Fruit fly (Drosophila melanogaster) whole organism, embryonic: Measurements from ENCODE around the gene CG34461.

ENCODE experiments used
- Awh ChIP-seq: fragments of 200-800 bp; sonication (Bioruptor generic); IDR thresholded peaks from 2 replicates; pipeline ENCODE4, ENCODE4 v1.3.6; 2022; ENCODE audit warnings: missing biosample characterization, missing genetic modification characterization
- Bteb2 ChIP-seq: fragments of 200-800 bp; sonication (Bioruptor generic); optimal IDR thresholded peaks from 2 replicates; lab custom pipeline; 2016; ENCODE audit warnings: missing biosample characterization, missing genetic modification characterization
- CG10462 ChIP-seq: fragments of 200-800 bp; sonication (Bioruptor generic); optimal IDR thresholded peaks from 2 replicates; lab custom pipeline; 2016; ENCODE audit warnings: missing biosample characterization, missing genetic modification characterization
- CG11695 ChIP-seq: fragments of 200-800 bp; sonication (Bioruptor generic); IDR thresholded peaks from 3 replicates; pipeline ENCODE4 v1.3.6; 2022; ENCODE audit warnings: missing biosample characterization, missing genetic modification characterization
- CG12219 ChIP-seq: fragments of 200-800 bp; sonication (Bioruptor generic); optimal IDR thresholded peaks from 3 replicates; lab custom pipeline; 2018; ENCODE audit warnings: missing biosample characterization, mild to moderate bottlenecking, missing genetic modification characterization
- CG12391 ChIP-seq: fragments of 200-800 bp; sonication (Bioruptor generic); optimal IDR thresholded peaks from 3 replicates; lab custom pipeline; 2018; ENCODE audit warnings: missing biosample characterization, mild to moderate bottlenecking, missing genetic modification characterization, moderate library complexity
- CG12659 ChIP-seq: fragments of 200-800 bp; sonication (Bioruptor generic); optimal IDR thresholded peaks from 3 replicates; lab custom pipeline; 2017; ENCODE audit warnings: mild to moderate bottlenecking, missing biosample characterization, missing genetic modification reagents, missing genetic modification characterization
- CG14710 ChIP-seq: fragments of 200-800 bp; sonication (Bioruptor generic); optimal IDR thresholded peaks from 3 replicates; lab custom pipeline; 2019; ENCODE audit warnings: missing biosample characterization, mild to moderate bottlenecking, missing genetic modification characterization, moderate library complexity
- CG15601 ChIP-seq: fragments of 200-800 bp; sonication (Bioruptor generic); optimal IDR thresholded peaks from 3 replicates; lab custom pipeline; 2019; ENCODE audit warnings: missing biosample characterization, mild to moderate bottlenecking, missing genetic modification characterization, moderate library complexity
- CG16813 ChIP-seq: fragments of 200-800 bp; sonication (Bioruptor generic); IDR thresholded peaks from 3 replicates; pipeline ENCODE4 v1.3.6; 2022; ENCODE audit warnings: missing biosample characterization, missing genetic modification characterization; ENCODE audit not compliant: partially characterized antibody
- CG17829 ChIP-seq: fragments of 200-800 bp; optimal IDR thresholded peaks from 2 replicates; lab custom pipeline; 2019; ENCODE audit warnings: missing biosample characterization, mild to moderate bottlenecking, missing genetic modification characterization, moderate library complexity
- CG1792 ChIP-seq: fragments of 200-800 bp; sonication (Bioruptor generic); optimal IDR thresholded peaks from 2 replicates; lab custom pipeline; 2016; ENCODE audit warnings: missing biosample characterization, missing genetic modification characterization
- CG2116 ChIP-seq: fragments of 200-800 bp; sonication (Bioruptor generic); optimal IDR thresholded peaks from 3 replicates; lab custom pipeline; 2018; ENCODE audit warnings: missing biosample characterization, mild to moderate bottlenecking, missing genetic modification characterization
- CG2120 ChIP-seq: fragments of 200-800 bp; sonication (Bioruptor generic); optimal IDR thresholded peaks from 3 replicates; lab custom pipeline; 2016; ENCODE audit warnings: missing biosample characterization, missing genetic modification characterization
- CG31388 ChIP-seq: fragments of 200-800 bp; sonication (Bioruptor generic); optimal IDR thresholded peaks from 2 replicates; lab custom pipeline; 2016; ENCODE audit warnings: missing biosample characterization, missing genetic modification characterization
- CG42726 ChIP-seq: fragments of 200-800 bp; sonication (Bioruptor generic); IDR thresholded peaks from 2 replicates; pipeline ENCODE4 v1.3.6; 2022; ENCODE audit warnings: missing biosample characterization, missing genetic modification characterization; ENCODE audit not compliant: partially characterized antibody
- CG4617 ChIP-seq: fragments of 200-800 bp; sonication (Bioruptor generic); optimal IDR thresholded peaks from 3 replicates; lab custom pipeline; 2016; ENCODE audit warnings: missing biosample characterization, missing genetic modification characterization, borderline replicate concordance
- CG6175 ChIP-seq: fragments of 200-800 bp; sonication (Bioruptor generic); IDR thresholded peaks from 3 replicates; pipeline ENCODE4 v1.3.6; 2022; ENCODE audit warnings: missing biosample characterization, missing genetic modification characterization
- CG7372 ChIP-seq: fragments of 200-800 bp; sonication (Bioruptor generic); IDR thresholded peaks from 2 replicates; pipeline ENCODE4 v1.3.6; 2022; ENCODE audit warnings: missing biosample characterization, missing genetic modification characterization
- CG7745 ChIP-seq: fragments of 200-800 bp; sonication (Bioruptor generic); optimal IDR thresholded peaks from 2 replicates; lab custom pipeline; 2018; ENCODE audit warnings: missing biosample characterization, mild to moderate bottlenecking, missing genetic modification characterization, moderate library complexity
- CoRest ChIP-seq: fragments of 200-800 bp; sonication (Bioruptor generic); optimal IDR thresholded peaks from 3 replicates; lab custom pipeline; 2018; ENCODE audit warnings: missing biosample characterization, mild to moderate bottlenecking, missing genetic modification characterization, moderate library complexity
- Doc3 ChIP-seq: fragments of 200-800 bp; sonication (Bioruptor generic); IDR thresholded peaks from 3 replicates; pipeline ENCODE4 v1.3.6; 2022; ENCODE audit warnings: missing biosample characterization, missing genetic modification characterization; ENCODE audit not compliant: partially characterized antibody
- Dp ChIP-seq: fragments of 200-800 bp; sonication (Bioruptor generic); optimal IDR thresholded peaks from 2 replicates; lab custom pipeline; 2018; ENCODE audit warnings: missing biosample characterization, mild to moderate bottlenecking, missing genetic modification characterization, moderate library complexity
- Fer2 ChIP-seq: fragments of 200-800 bp; sonication (Bioruptor generic); optimal IDR thresholded peaks from 2 replicates; lab custom pipeline; 2018; ENCODE audit warnings: missing biosample characterization, mild to moderate bottlenecking, missing genetic modification characterization, moderate library complexity
- Hr78 ChIP-seq, 2 experiments: fragments of 200-800 bp in 1 of 2; fragments of >200 bp in 1 of 2; sonication (Bioruptor generic) in 1 of 2; optimal IDR thresholded peaks; 2 replicates each; lab custom pipeline; 2017 to 2019; ENCODE audit warnings: missing biosample characterization in 2 of 2, missing genetic modification characterization in 2 of 2, mild to moderate bottlenecking in 1 of 2, moderate library complexity in 1 of 2
- Med ChIP-seq: fragments of 200-800 bp; sonication (Bioruptor generic); peaks from one replicate; lab custom pipeline; 2016; ENCODE audit warnings: missing biosample characterization, missing genetic modification characterization, mild to moderate bottlenecking, inconsistent platforms, moderate library complexity
- Ptx1 ChIP-seq: fragments of 200-800 bp; sonication (Bioruptor generic); IDR thresholded peaks from 2 replicates; pipeline ENCODE4 v1.3.6; 2022; ENCODE audit warnings: missing biosample characterization, missing genetic modification characterization
- Vsx1 ChIP-seq: fragments of 200-800 bp; sonication (Bioruptor generic); optimal IDR thresholded peaks from 2 replicates; lab custom pipeline; 2017; ENCODE audit warnings: missing biosample characterization, mild to moderate bottlenecking, missing genetic modification characterization, missing genetic modification reagents
- YL-1 ChIP-seq: fragments of 200-800 bp; sonication (Bioruptor generic); optimal IDR thresholded peaks from 3 replicates; lab custom pipeline; 2017; ENCODE audit warnings: missing biosample characterization, mild to moderate bottlenecking, missing genetic modification characterization
- amos ChIP-seq: fragments of 200-800 bp; sonication (Bioruptor generic); IDR thresholded peaks from 2 replicates; pipeline ENCODE4 v1.3.6; 2022; ENCODE audit warnings: missing biosample characterization, missing genetic modification characterization; ENCODE audit not compliant: partially characterized antibody
- ato ChIP-seq: fragments of 200-800 bp; sonication (Bioruptor generic); IDR thresholded peaks from 2 replicates; pipeline ENCODE4 v1.3.6; 2022; ENCODE audit warnings: missing biosample characterization, missing genetic modification characterization; ENCODE audit not compliant: partially characterized antibody
- bbx ChIP-seq: fragments of 200-800 bp; sonication (Bioruptor generic); IDR thresholded peaks from 2 replicates; pipeline ENCODE4 v1.3.6; 2022; ENCODE audit warnings: missing biosample characterization, missing genetic modification characterization; ENCODE audit not compliant: partially characterized antibody
- crp ChIP-seq, 2 experiments: fragments of 200-800 bp; sonication (Bioruptor generic); optimal IDR thresholded peaks; 2 replicates in 1 of 2; 3 replicates in 1 of 2; lab custom pipeline; 2017; ENCODE audit warnings: missing biosample characterization in 2 of 2, missing genetic modification characterization in 2 of 2, mild to moderate bottlenecking in 1 of 2, moderate library complexity in 1 of 2
- danr ChIP-seq: fragments of 200-800 bp; sonication (Bioruptor generic); IDR thresholded peaks from 2 replicates; pipeline ENCODE4 v1.3.6; 2022; ENCODE audit warnings: missing biosample characterization, missing genetic modification characterization
- esg ChIP-seq: fragments of 200-800 bp; sonication (Bioruptor generic); conservative IDR thresholded peaks from 2 replicates; pipeline ENCODE4 v1.3.6; 2022; ENCODE audit warnings: missing biosample characterization, missing genetic modification characterization
- eyg ChIP-seq: fragments of 200-800 bp; sonication (Bioruptor generic); optimal IDR thresholded peaks from 3 replicates; lab custom pipeline; 2016; ENCODE audit warnings: missing biosample characterization, missing genetic modification characterization
- grau ChIP-seq: fragments of 200-800 bp; optimal IDR thresholded peaks from 3 replicates; lab custom pipeline; 2019; ENCODE audit warnings: missing biosample characterization, mild to moderate bottlenecking, missing genetic modification characterization, moderate library complexity
- gsb-n ChIP-seq: fragments of 200-800 bp; sonication (Bioruptor generic); optimal IDR thresholded peaks from 3 replicates; lab custom pipeline; 2018; ENCODE audit warnings: missing biosample characterization, mild to moderate bottlenecking, missing genetic modification characterization
- hbn ChIP-seq: fragments of 200-800 bp; sonication (Bioruptor generic); IDR thresholded peaks from 2 replicates; pipeline ENCODE4 v1.3.6; 2022; ENCODE audit warnings: missing biosample characterization, missing genetic modification characterization; ENCODE audit not compliant: partially characterized antibody
- nmo ChIP-seq: fragments of 200-800 bp; sonication (Bioruptor generic); optimal IDR thresholded peaks from 2 replicates; lab custom pipeline; 2018; ENCODE audit warnings: missing biosample characterization, mild to moderate bottlenecking, missing genetic modification characterization, moderate library complexity
- sens ChIP-seq: fragments of 200-800 bp; sonication (Bioruptor generic); peaks from one replicate; lab custom pipeline; 2016; ENCODE audit warnings: missing biosample characterization, missing genetic modification characterization
- sens-2 ChIP-seq: fragments of 200-800 bp; sonication (Bioruptor generic); IDR thresholded peaks from 2 replicates; pipeline ENCODE4 v1.3.6; 2022; ENCODE audit warnings: missing biosample characterization, missing genetic modification characterization
- so ChIP-seq: fragments of 200-800 bp; sonication (Bioruptor generic); IDR thresholded peaks from 3 replicates; pipeline ENCODE4 v1.3.6; 2022; ENCODE audit warnings: missing biosample characterization, missing genetic modification characterization
- tna ChIP-seq: fragments of 200-800 bp; sonication (Bioruptor generic); IDR thresholded peaks from 2 replicates; pipeline ENCODE4 v1.3.6; 2022; ENCODE audit warnings: missing biosample characterization, missing genetic modification characterization; ENCODE audit not compliant: partially characterized antibody
- trem ChIP-seq: fragments of 200-800 bp; optimal IDR thresholded peaks from 3 replicates; lab custom pipeline; 2019; ENCODE audit warnings: missing biosample characterization, mild to moderate bottlenecking, missing genetic modification characterization, moderate library complexity
- twi ChIP-seq: fragments of 200-800 bp; optimal IDR thresholded peaks from 2 replicates; lab custom pipeline; 2019; ENCODE audit warnings: missing biosample characterization, mild to moderate bottlenecking, missing genetic modification characterization, moderate library complexity
- unc-4 ChIP-seq: fragments of 200-800 bp; sonication (Bioruptor generic); IDR thresholded peaks from 2 replicates; pipeline ENCODE4 v1.3.6; 2022; ENCODE audit warnings: missing biosample characterization, missing genetic modification characterization; ENCODE audit not compliant: partially characterized antibody
- vnd ChIP-seq: fragments of 200-800 bp; sonication (Bioruptor generic); IDR thresholded peaks from 3 replicates; pipeline ENCODE4 v1.3.6; 2022; ENCODE audit warnings: missing biosample characterization, missing genetic modification characterization; ENCODE audit not compliant: partially characterized antibody
- zf30C ChIP-seq: fragments of 200-800 bp; sonication (Bioruptor generic); optimal IDR thresholded peaks from 3 replicates; lab custom pipeline; 2018; ENCODE audit warnings: missing biosample characterization, mild to moderate bottlenecking, missing genetic modification characterization

CG34461 gene

DNA sequence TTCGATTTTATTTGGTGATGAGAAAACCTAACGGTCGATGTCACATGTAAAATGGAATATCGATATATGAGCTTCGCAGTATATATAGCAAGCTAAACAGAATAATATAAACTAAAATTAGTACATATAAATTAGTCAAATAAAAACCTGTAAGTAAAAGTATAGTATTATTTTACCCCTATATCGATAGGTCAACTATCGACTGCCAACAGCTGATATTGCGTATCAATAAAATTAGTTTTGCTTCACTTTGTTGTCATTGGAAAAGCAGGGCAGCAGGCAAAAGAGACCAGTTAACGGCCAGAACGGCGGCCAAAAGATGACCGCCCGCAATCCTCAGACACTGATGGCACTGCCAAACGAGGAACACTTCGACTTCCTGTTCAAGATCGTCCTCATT, 28.7 kb upstream of the CG34461 start, which contains the start of gene Rab19 (continued):
- TF ChIP-seq Vsx1 (GFP tag; lab: Kevin White, UChicago) (peak; percentile 12), CG16813 (GFP tag; lab: Robert Waterston, UW) (peak; percentile 86), gsb-n (tag; lab: Kevin White, UChicago) (peak; percentile 77), YL-1 (GFP tag; lab: Kevin White, UChicago) (peak; percentile 1), CG4617 (GFP tag; lab: Kevin White, UChicago) (peak; percentile 15), CG7372 (GFP tag; lab: Robert Waterston, UW) (no peak), CG7745 (tag; lab: Kevin White, UChicago) (no peak), CG15601 (tag; lab: Kevin White, UChicago) (peak; percentile 48), CoRest (tag; lab: Kevin White, UChicago) (peak; percentile 52), bbx (GFP tag; lab: Robert Waterston, UW) (peak; percentile 87), so (GFP tag; lab: Robert Waterston, UW) (no peak), vnd (GFP tag; lab: Robert Waterston, UW) (peak; percentile 85), CG1792 (GFP tag; lab: Kevin White, UChicago) (no peak), amos (GFP tag; lab: Robert Waterston, UW) (peak; percentile 79), CG11695 (GFP tag; lab: Robert Waterston, UW) (no peak), CG12391 (peak; percentile 3), zf30C (GFP tag; lab: Kevin White, UChicago) (no peak), esg (GFP tag; lab: Robert Waterston, UW) (no peak), CG6175 (no peak), Dp (peak; percentile 61), crp (GFP tag; optimal IDR thresholded peaks at IDR 0.05; lab: Kevin White, UChicago) (peak; percentile 24 to 89), Med (GFP tag; lab: Kevin White, UChicago) (peak; percentile 69), CG12659 (GFP tag; lab: Kevin White, UChicago) (peak; percentile 9), danr (GFP tag; lab: Robert Waterston, UW) (no peak), CG2120 (GFP tag; lab: Kevin White, UChicago) (no peak), Fer2 (tag; lab: Kevin White, UChicago) (no peak), tna (GFP tag; lab: Robert Waterston, UW) (peak; percentile 89), Bteb2 (no peak), CG14710 (tag; lab: Kevin White, UChicago) (peak; percentile 93), Doc3 (GFP tag; lab: Robert Waterston, UW) (peak; percentile 98), Hr78 (GFP tag; optimal IDR thresholded peaks at IDR 0.05; lab: Kevin White, UChicago) (peak in 1 of 2 experiments; percentile 100), trem (peak; percentile 61), sens (peak; percentile 29), Awh (GFP tag; lab: Robert Waterston, UW) (no peak), nmo (GFP tag; lab: Kevin White, UChicago) (peak; percentile 19), twi (no peak), sens-2 (GFP tag; lab: Robert Waterston, UW) (no peak), Ptx1 (no peak), CG31388 (no peak), hbn (GFP tag; lab: Robert Waterston, UW) (peak; percentile 87), CG12219 (GFP tag; lab: Kevin White, UChicago) (no peak), eyg (GFP tag; lab: Kevin White, UChicago) (no peak), CG42726 (GFP tag; lab: Robert Waterston, UW) (peak; percentile 25; the same call in 1 of the 2 replicates), CG17829 (tag; lab: Kevin White, UChicago) (peak; percentile 13), ato (GFP tag; lab: Robert Waterston, UW) (peak; percentile 19; the same call in 1 of the 2 replicates), grau (tag; lab: Kevin White, UChicago) (no peak), CG2116 (peak; percentile 82), CG10462 (GFP tag; lab: Kevin White, UChicago) (no peak), unc-4 (GFP tag; lab: Robert Waterston, UW) (peak; percentile 94)
